Fruit fly (Drosophila melanogaster) whole organism, pupa: ENCODE results near the gene CG7271.

ENCODE experiments used
- CG10348 ChIP-seq: fragments of 200-800 bp; sonication (Bioruptor generic); IDR thresholded peaks from 2 replicates; pipeline ENCODE4 v1.3.6; 2022; ENCODE audit warnings: missing biosample characterization, missing genetic modification characterization
- CG12605 ChIP-seq: fragments of 200-800 bp; sonication (Bioruptor generic); IDR thresholded peaks from 2 replicates; pipeline ENCODE4 v1.3.6; 2022; ENCODE audit warnings: missing biosample characterization, missing genetic modification characterization
- CG13204 ChIP-seq: fragments of 200-800 bp; sonication (Bioruptor generic); optimal IDR thresholded peaks from 2 replicates; lab custom pipeline; 2018; ENCODE audit warnings: missing biosample characterization, mild to moderate bottlenecking, missing genetic modification characterization, moderate library complexity
- CG14655 ChIP-seq: fragments of 200-800 bp; sonication (Bioruptor generic); optimal IDR thresholded peaks from 3 replicates; lab custom pipeline; 2017; ENCODE audit warnings: mild to moderate bottlenecking, missing biosample characterization, missing genetic modification reagents, missing genetic modification characterization
- CG15710 ChIP-seq: fragments of 200-800 bp; sonication (Bioruptor generic); optimal IDR thresholded peaks from 2 replicates; lab custom pipeline; 2018; ENCODE audit warnings: missing biosample characterization, mild to moderate bottlenecking, missing genetic modification characterization, moderate library complexity
- CG17806 ChIP-seq: fragments of 200-800 bp; sonication (Bioruptor generic); optimal IDR thresholded peaks from 2 replicates; lab custom pipeline; 2018; ENCODE audit warnings: missing biosample characterization, mild to moderate bottlenecking, missing genetic modification characterization, moderate library complexity
- CG32121 ChIP-seq: fragments of 200-800 bp; sonication (Bioruptor generic); IDR thresholded peaks from 2 replicates; pipeline ENCODE4 v1.3.6; 2022; ENCODE audit warnings: missing biosample characterization, missing genetic modification characterization
- CG34367 ChIP-seq: fragments of 200-800 bp; sonication (Bioruptor generic); optimal IDR thresholded peaks from 2 replicates; lab custom pipeline; 2018; ENCODE audit warnings: missing biosample characterization, mild to moderate bottlenecking, missing genetic modification characterization
- CG4496 ChIP-seq: fragments of 200-800 bp; sonication (Bioruptor generic); IDR thresholded peaks from 3 replicates; pipeline ENCODE4 v1.3.6; 2022; ENCODE audit warnings: missing biosample characterization, missing genetic modification characterization
- CG8159 ChIP-seq: fragments of 200-800 bp; sonication (Bioruptor generic); optimal IDR thresholded peaks from 3 replicates; lab custom pipeline; 2018; ENCODE audit warnings: missing biosample characterization, mild to moderate bottlenecking, missing genetic modification characterization, moderate library complexity
- CG8301 ChIP-seq: fragments of 200-800 bp; sonication (Bioruptor generic); optimal IDR thresholded peaks from 2 replicates; lab custom pipeline; 2018; ENCODE audit warnings: missing biosample characterization, mild to moderate bottlenecking, missing genetic modification characterization
- CG9948 ChIP-seq: fragments of 200-800 bp; sonication (Bioruptor generic); optimal IDR thresholded peaks from 2 replicates; lab custom pipeline; 2018; ENCODE audit warnings: missing biosample characterization, mild to moderate bottlenecking, missing genetic modification characterization, moderate library complexity
- D1 ChIP-seq: fragments of 200-800 bp; sonication (Bioruptor generic); optimal IDR thresholded peaks from 2 replicates; lab custom pipeline; 2018; ENCODE audit warnings: missing biosample characterization, mild to moderate bottlenecking, missing genetic modification characterization, moderate library complexity
- EcR ChIP-seq: fragments of 200-800 bp; sonication (Bioruptor generic); optimal IDR thresholded peaks from 3 replicates; lab custom pipeline; 2019; ENCODE audit warnings: missing biosample characterization, missing genetic modification characterization, mild to moderate bottlenecking, moderate library complexity, missing genetic modification reagents
- Ets98B ChIP-seq: fragments of 200-800 bp; sonication (Bioruptor generic); IDR thresholded peaks from 2 replicates; pipeline ENCODE4 v1.3.6; 2022; ENCODE audit warnings: missing biosample characterization, missing genetic modification characterization
- Pif1A ChIP-seq: fragments of 200-800 bp; sonication (Bioruptor generic); optimal IDR thresholded peaks from 3 replicates; lab custom pipeline; 2016; ENCODE audit warnings: missing biosample characterization, missing genetic modification characterization
- Snoo ChIP-seq: fragments of 200-800 bp; sonication (Bioruptor generic); optimal IDR thresholded peaks from 3 replicates; lab custom pipeline; 2017; ENCODE audit warnings: missing biosample characterization, mild to moderate bottlenecking, missing genetic modification characterization, inconsistent platforms
- fd96Ca ChIP-seq: fragments of 200-800 bp; sonication (Bioruptor generic); IDR thresholded peaks from 3 replicates; pipeline ENCODE4 v1.3.6; 2022; ENCODE audit warnings: missing biosample characterization, missing genetic modification characterization
- gl ChIP-seq: fragments of 200-800 bp; sonication (Bioruptor generic); optimal IDR thresholded peaks from 2 replicates; lab custom pipeline; 2018; ENCODE audit warnings: missing biosample characterization, mild to moderate bottlenecking, missing genetic modification characterization
- rn ChIP-seq: fragments of 200-800 bp; sonication (Bioruptor generic); IDR thresholded peaks from 2 replicates; pipeline ENCODE4 v1.3.6; 2022; ENCODE audit warnings: missing biosample characterization, missing genetic modification characterization

Gene CG7271

DNA sequence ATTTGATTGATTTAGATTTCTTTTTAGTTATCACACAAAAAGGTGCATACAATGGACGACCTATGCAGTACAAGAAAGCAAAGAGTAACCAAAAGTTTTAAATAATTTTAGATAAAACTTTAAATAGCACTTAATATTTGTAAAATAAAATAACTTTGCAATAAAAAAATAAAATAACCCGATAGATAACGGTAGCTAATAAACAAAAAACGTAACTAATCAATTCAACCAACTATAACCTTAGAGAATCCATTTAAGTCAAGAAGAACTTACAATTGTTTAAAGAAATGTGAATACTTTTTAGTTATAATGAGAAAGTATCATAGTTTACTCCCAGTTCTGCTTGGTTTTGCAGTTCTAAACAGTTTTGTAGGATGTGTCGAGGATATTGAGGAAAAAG lies 20.8 kb downstream of the CG7271 start, which contains the start of gene CG32201:
Gene CG32201 (plus strand): TSS at position 301 of the 400 bp plus-strand sequence.
- TF ChIP-seq EcR (GFP tag; lab: Kevin White, UChicago): no peak

DNA sequence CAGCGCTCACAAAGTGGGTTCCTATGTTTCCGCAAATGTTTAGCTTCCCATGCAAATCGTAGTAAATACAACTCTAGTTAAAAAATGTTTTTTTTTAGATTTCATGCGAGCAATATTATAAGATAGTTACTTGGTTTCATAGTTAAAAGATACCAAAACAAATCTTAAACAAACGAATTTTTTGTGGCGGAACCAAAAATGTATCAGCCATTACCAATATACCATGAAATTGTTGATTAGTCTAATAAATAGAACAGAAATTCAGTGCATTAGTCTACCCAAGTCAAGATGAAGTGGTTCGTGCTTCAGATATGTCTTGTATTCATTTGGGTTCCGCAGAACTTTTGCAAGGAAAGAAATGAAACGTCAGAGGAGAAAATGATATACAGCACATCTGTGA lies 23.0 kb downstream of the CG7271 start, which contains the start of gene CG32199:
Gene CG32199 (plus strand): TSS at position 301 of the 400 bp plus-strand sequence.
- TF ChIP-seq CG13204 (no peak), CG9948 (tag; lab: Kevin White, UChicago) (no peak)

DNA sequence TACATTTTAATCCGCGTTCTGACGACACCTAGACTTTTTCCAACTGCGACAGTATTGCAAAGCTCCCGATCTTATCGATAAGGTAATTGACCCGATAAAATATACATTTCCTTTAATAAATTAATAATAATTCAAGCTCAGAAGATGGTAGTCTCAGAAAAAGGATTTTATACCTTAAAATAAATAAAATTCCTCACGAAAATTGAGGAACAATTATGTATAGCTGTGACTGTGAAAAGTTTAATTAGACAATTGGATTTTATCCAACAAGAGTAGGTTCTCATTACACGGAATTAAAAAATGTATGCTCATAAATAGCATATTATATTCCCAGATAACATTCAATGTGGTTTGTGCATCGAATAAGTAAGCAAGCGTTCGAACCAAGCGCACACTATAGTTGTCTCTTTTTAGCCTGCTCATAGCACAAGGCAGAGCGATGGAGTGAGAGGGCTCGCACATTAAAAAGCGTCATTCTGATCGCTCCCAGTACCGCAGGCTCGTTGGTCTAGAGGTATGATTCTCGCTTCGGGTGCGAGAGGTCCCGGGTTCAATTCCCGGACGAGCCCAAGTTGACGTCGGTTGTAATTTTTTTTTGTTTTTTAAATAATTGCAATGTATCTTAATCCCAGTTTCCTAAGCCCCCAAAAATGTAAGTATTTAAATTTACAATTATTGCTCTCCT lies 29.5 kb downstream of the CG7271 start, which contains the start of the genes CG13380 and CG4174:
Gene CG13380 (minus strand): TSS at position 51 of the 685 bp plus-strand sequence.
Gene CG4174 (minus strand): TSS at position 51 of the 685 bp plus-strand sequence.
- TF ChIP-seq D1 (peak; percentile 85), CG12605 (GFP tag; lab: Robert Waterston, UW) (peak; percentile 31; the same call in 1 of the 2 replicates), CG17806 (tag; lab: Kevin White, UChicago) (no peak), CG8301 (tag; lab: Kevin White, UChicago) (no peak), CG15710 (tag; lab: Kevin White, UChicago) (no peak)

DNA sequence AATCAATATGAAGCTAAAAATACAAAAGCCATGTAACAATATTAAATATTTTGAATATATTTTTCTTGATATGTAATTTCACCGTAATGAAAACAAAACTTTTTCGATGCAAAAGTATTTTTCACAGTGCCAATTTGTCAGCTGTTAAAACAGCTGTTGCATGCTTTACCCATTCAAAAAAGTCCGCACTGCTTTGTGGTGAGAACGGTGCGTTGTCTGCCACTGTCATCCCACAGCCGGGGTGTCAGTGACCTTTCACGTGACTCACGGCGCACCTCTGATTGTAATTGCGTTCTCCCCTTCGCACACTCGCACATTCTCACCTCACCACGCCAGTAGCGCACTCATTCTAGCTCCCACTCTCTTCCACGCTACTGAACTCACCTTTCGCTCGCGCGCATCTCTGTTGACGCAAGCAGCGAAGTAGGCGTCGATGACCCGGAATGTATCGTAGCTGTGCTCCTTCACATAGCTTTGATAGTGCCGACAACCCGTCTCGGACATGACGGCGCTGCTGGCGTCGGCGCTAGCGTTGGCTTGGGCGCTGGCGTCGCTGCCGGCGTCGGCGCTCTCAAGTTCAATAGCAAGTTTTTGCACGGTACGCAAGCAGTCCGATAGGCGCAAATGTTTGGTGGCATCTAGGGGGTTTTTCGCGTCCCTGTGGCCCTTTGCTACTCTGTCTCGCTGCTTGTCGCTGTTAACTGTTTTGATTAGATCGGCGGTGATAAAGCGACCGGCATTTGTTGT lies 32.6 kb downstream of the CG7271 start:
- TF ChIP-seq EcR (GFP tag; lab: Kevin White, UChicago) (peak; percentile 100), CG9948 (tag; lab: Kevin White, UChicago) (peak; percentile 11), fd96Ca (no peak; the same call in 2 of the 3 replicates), gl (no peak), CG10348 (0 out of 2 replicates have a peak, but pooled peaks have one; percentile 27), CG12605 (GFP tag; lab: Robert Waterston, UW) (no peak), CG14655 (GFP tag; lab: Kevin White, UChicago) (peak; percentile 52), CG13204 (peak; percentile 14), Ets98B (GFP tag; lab: Robert Waterston, UW) (peak; percentile 48; the same call in 1 of the 2 replicates), rn (GFP tag; lab: Robert Waterston, UW) (no peak), CG32121 (GFP tag; lab: Robert Waterston, UW) (no peak), CG17806 (tag; lab: Kevin White, UChicago) (peak; percentile 28), Pif1A (GFP tag; lab: Kevin White, UChicago) (no peak), CG8159 (peak; percentile 26), CG4496 (GFP tag; lab: Robert Waterston, UW) (peak; percentile 35; the same call in 1 of the 3 replicates), Snoo (tag; lab: Kevin White, UChicago) (peak; percentile 50), CG8301 (tag; lab: Kevin White, UChicago) (peak; percentile 58)

dm6 chr3L:18621735-18622421 lies 33.3 kb downstream of the CG7271 start, which contains the start of gene not:
not (minus strand) TSS chr3L:18622129.
- peak; percentile 41 for TF ChIP-seq CG13204
- peak; percentile 20 for TF ChIP-seq CG14655 (GFP tag; lab: Kevin White, UChicago)
- TF ChIP-seq CG12605 (GFP tag; lab: Robert Waterston, UW): 0 out of 2 replicates have a peak, but pooled peaks have one; percentile 5
- no peak for TF ChIP-seq CG34367 (tag; lab: Kevin White, UChicago)
- peak; percentile 9; the same call in 1 of the 3 replicates for TF ChIP-seq CG4496 (GFP tag; lab: Robert Waterston, UW)
- no peak for TF ChIP-seq fd96Ca
- no peak for TF ChIP-seq D1

- TF ChIP-seq CG12605 (GFP tag; lab: Robert Waterston, UW): no peak
- no peak for TF ChIP-seq CG8301 (tag; lab: Kevin White, UChicago)
- no peak for TF ChIP-seq CG9948 (tag; lab: Kevin White, UChicago)
- no peak for TF ChIP-seq CG8159
- no peak for TF ChIP-seq CG15710 (tag; lab: Kevin White, UChicago)
- TF ChIP-seq CG32121 (GFP tag; lab: Robert Waterston, UW): no peak
- TF ChIP-seq CG34367 (tag; lab: Kevin White, UChicago): no peak
- TF ChIP-seq CG14655 (GFP tag; lab: Kevin White, UChicago): no peak
- TF ChIP-seq Snoo (tag; lab: Kevin White, UChicago): no peak
- no peak for TF ChIP-seq D1
Measured at dm6 chr3L:18622422-18622739, 33.8 kb downstream of the CG7271 start, which contains the start of gene bora. bora (plus strand) TSS chr3L:18622692.
